Fruit fly (Drosophila melanogaster) whole organism, embryonic: ENCODE results near the gene CG42819.

Source experiments
- Adf1 ChIP-seq: fragments of 200-800 bp; sonication (Bioruptor generic); IDR thresholded peaks from 2 replicates; pipeline ENCODE4 v1.3.6; 2022; ENCODE audit warnings: missing biosample characterization, missing genetic modification characterization
- Aef1 ChIP-seq: fragments of 200-800 bp; sonication (Bioruptor generic); IDR thresholded peaks from 3 replicates; pipeline ENCODE4 v1.3.6; 2022; ENCODE audit warnings: missing biosample characterization, missing genetic modification characterization
- B-H2 ChIP-seq: fragments of 200-800 bp; sonication (Bioruptor generic); optimal IDR thresholded peaks from 2 replicates; lab custom pipeline; 2018; ENCODE audit warnings: missing biosample characterization, mild to moderate bottlenecking, missing genetic modification characterization
- CG10274 ChIP-seq: fragments of 200-800 bp; sonication (Bioruptor generic); optimal IDR thresholded peaks from 3 replicates; lab custom pipeline; 2017; ENCODE audit warnings: missing biosample characterization, mild to moderate bottlenecking, missing genetic modification characterization
- CG11247 ChIP-seq: fragments of 200-800 bp; sonication (Bioruptor generic); IDR thresholded peaks from 2 replicates; pipeline ENCODE4 v1.3.6; 2022; ENCODE audit warnings: missing biosample characterization, missing genetic modification characterization
- CG11696 ChIP-seq: fragments of 200-800 bp; sonication (Bioruptor generic); IDR thresholded peaks from 2 replicates; pipeline ENCODE4 v1.3.6; 2022; ENCODE audit warnings: missing biosample characterization, missing genetic modification characterization
- CG12104 ChIP-seq: fragments of 200-800 bp; sonication (Bioruptor generic); optimal IDR thresholded peaks from 3 replicates; lab custom pipeline; 2016; ENCODE audit warnings: missing biosample characterization, missing genetic modification characterization
- CG12942 ChIP-seq: fragments of 200-800 bp; sonication (Bioruptor generic); optimal IDR thresholded peaks from 3 replicates; lab custom pipeline; 2016; ENCODE audit warnings: missing biosample characterization, missing genetic modification characterization
- CG14014 ChIP-seq: fragments of 200-800 bp; sonication (Bioruptor generic); IDR thresholded peaks from 2 replicates; pipeline ENCODE4 v1.3.6; 2022; ENCODE audit warnings: missing biosample characterization, missing genetic modification characterization
- CG17328 ChIP-seq: fragments of 200-800 bp; sonication (Bioruptor generic); IDR thresholded peaks from 2 replicates; pipeline ENCODE4 v1.3.6; 2022; ENCODE audit warnings: missing biosample characterization, missing genetic modification characterization
- CG2889 ChIP-seq: fragments of 200-800 bp; sonication (Bioruptor generic); IDR thresholded peaks from 3 replicates; pipeline ENCODE4 v1.3.6; 2022; ENCODE audit warnings: missing biosample characterization, missing genetic modification characterization
- CG30403 ChIP-seq: fragments of 200-800 bp; sonication (Bioruptor generic); optimal IDR thresholded peaks from 3 replicates; lab custom pipeline; 2016; ENCODE audit warnings: missing biosample characterization, missing genetic modification characterization
- CG3163 ChIP-seq: fragments of 200-800 bp; sonication (Bioruptor generic); optimal IDR thresholded peaks from 3 replicates; lab custom pipeline; 2016; ENCODE audit warnings: missing biosample characterization, missing genetic modification characterization
- CG3726 ChIP-seq: fragments of 200-800 bp; sonication (Bioruptor generic); IDR thresholded peaks from 3 replicates; pipeline ENCODE4, ENCODE4 v1.3.6; 2022; ENCODE audit warnings: missing biosample characterization, missing genetic modification characterization
- CG4820 ChIP-seq: fragments of 200-800 bp; sonication (Bioruptor generic); optimal IDR thresholded peaks from 3 replicates; lab custom pipeline; 2016; ENCODE audit warnings: missing biosample characterization, missing genetic modification characterization
- CG5953 ChIP-seq: fragments of 200-800 bp; sonication (Bioruptor generic); IDR thresholded peaks from 2 replicates; pipeline ENCODE4 v1.3.6; 2022; ENCODE audit warnings: missing biosample characterization, missing genetic modification characterization
- CG6175 ChIP-seq: fragments of 200-800 bp; sonication (Bioruptor generic); IDR thresholded peaks from 3 replicates; pipeline ENCODE4 v1.3.6; 2022; ENCODE audit warnings: missing biosample characterization, missing genetic modification characterization
- CG7372 ChIP-seq: fragments of 200-800 bp; sonication (Bioruptor generic); IDR thresholded peaks from 2 replicates; pipeline ENCODE4 v1.3.6; 2022; ENCODE audit warnings: missing biosample characterization, missing genetic modification characterization
- D19A ChIP-seq: fragments of 200-800 bp; optimal IDR thresholded peaks from 3 replicates; lab custom pipeline; 2019; ENCODE audit warnings: missing biosample characterization, mild to moderate bottlenecking, missing genetic modification characterization, moderate library complexity
- Dip3 ChIP-seq: fragments of 200-800 bp; sonication (Bioruptor generic); optimal IDR thresholded peaks from 3 replicates; lab custom pipeline; 2016; ENCODE audit warnings: missing biosample characterization, missing genetic modification characterization
- Hey ChIP-seq: fragments of 200-800 bp; sonication (Bioruptor generic); optimal IDR thresholded peaks from 3 replicates; lab custom pipeline; 2018; ENCODE audit warnings: missing biosample characterization, mild to moderate bottlenecking, missing genetic modification characterization
- Hsf ChIP-seq: fragments of 200-800 bp; sonication (Bioruptor generic); optimal IDR thresholded peaks from 3 replicates; lab custom pipeline; 2016; ENCODE audit warnings: missing biosample characterization, missing genetic modification characterization
- Kr ChIP-seq: fragments of 200-800 bp; sonication (Bioruptor generic); optimal IDR thresholded peaks from 2 replicates; lab custom pipeline; 2017; ENCODE audit warnings: missing biosample characterization, mild to moderate bottlenecking, missing genetic modification characterization
- Mad ChIP-seq: fragments of 200-800 bp; sonication (Bioruptor generic); optimal IDR thresholded peaks from 2 replicates; lab custom pipeline; 2016; ENCODE audit warnings: missing biosample characterization, missing genetic modification characterization
- Oaz ChIP-seq: fragments of 200-800 bp; sonication (Bioruptor generic); IDR thresholded peaks from 2 replicates; pipeline ENCODE4 v1.3.6; 2022; ENCODE audit warnings: missing biosample characterization, missing genetic modification characterization
- Poxn ChIP-seq: fragments of 200-800 bp; sonication (Bioruptor generic); IDR thresholded peaks from 2 replicates; pipeline ENCODE4 v1.3.6; 2022; ENCODE audit warnings: missing biosample characterization, missing genetic modification characterization
- Xrp1 ChIP-seq: fragments of 200-800 bp; sonication (Bioruptor generic); IDR thresholded peaks from 2 replicates; pipeline ENCODE4 v1.3.6; 2022; ENCODE audit warnings: missing biosample characterization, missing genetic modification characterization
- bigmax ChIP-seq: fragments of 200-800 bp; sonication (Bioruptor generic); optimal IDR thresholded peaks from 2 replicates; lab custom pipeline; 2018; ENCODE audit warnings: missing biosample characterization, mild to moderate bottlenecking, missing genetic modification characterization
- cas ChIP-seq: fragments of 200-800 bp; sonication (Bioruptor generic); IDR thresholded peaks from 2 replicates; pipeline ENCODE4 v1.3.6; 2022; ENCODE audit warnings: missing biosample characterization, missing genetic modification characterization
- cg ChIP-seq: fragments of 200-800 bp; sonication (Bioruptor generic); optimal IDR thresholded peaks from 3 replicates; lab custom pipeline; 2019; ENCODE audit warnings: missing biosample characterization, mild to moderate bottlenecking, missing genetic modification characterization, moderate library complexity
- chif ChIP-seq, 2 experiments: fragments of 200-800 bp; sonication (Bioruptor generic); optimal IDR thresholded peaks; 3 replicates each; lab custom pipeline; 2016; ENCODE audit warnings: missing biosample characterization in 2 of 2, missing genetic modification characterization in 2 of 2
- crc ChIP-seq: fragments of 200-800 bp; sonication (Bioruptor generic); optimal IDR thresholded peaks from 2 replicates; lab custom pipeline; 2016; ENCODE audit warnings: missing biosample characterization, missing genetic modification characterization
- eyg ChIP-seq: fragments of 200-800 bp; sonication (Bioruptor generic); optimal IDR thresholded peaks from 3 replicates; lab custom pipeline; 2016; ENCODE audit warnings: missing biosample characterization, missing genetic modification characterization
- fd3F ChIP-seq: fragments of 200-800 bp; sonication (Bioruptor generic); optimal IDR thresholded peaks from 2 replicates; lab custom pipeline; 2018; ENCODE audit warnings: missing biosample characterization, mild to moderate bottlenecking, missing genetic modification characterization, moderate library complexity
- fru ChIP-seq: fragments of >200 bp; optimal IDR thresholded peaks from 2 replicates; lab custom pipeline; 2017
- gcm2 ChIP-seq: fragments of 200-800 bp; sonication (Bioruptor generic); optimal IDR thresholded peaks from 2 replicates; lab custom pipeline; 2016; ENCODE audit warnings: missing biosample characterization, missing genetic modification characterization
- ham ChIP-seq: fragments of 200-800 bp; sonication (Bioruptor generic); IDR thresholded peaks from 2 replicates; pipeline ENCODE4 v1.3.6; 2022; ENCODE audit warnings: missing biosample characterization, missing genetic modification characterization
- her ChIP-seq: fragments of 200-800 bp; sonication (Bioruptor generic); optimal IDR thresholded peaks from 2 replicates; lab custom pipeline; 2016; ENCODE audit warnings: missing biosample characterization, missing genetic modification characterization
- inv ChIP-seq: fragments of 200-800 bp; sonication (Bioruptor generic); IDR thresholded peaks from 2 replicates; pipeline ENCODE4 v1.3.6; 2022; ENCODE audit warnings: missing biosample characterization, missing genetic modification characterization; ENCODE audit not compliant: partially characterized antibody
- lmd ChIP-seq: fragments of 200-800 bp; sonication (Bioruptor generic); IDR thresholded peaks from 2 replicates; pipeline ENCODE4 v1.3.6; 2022; ENCODE audit warnings: missing biosample characterization, missing genetic modification characterization
- mam ChIP-seq: fragments of 200-800 bp; sonication (Bioruptor generic); optimal IDR thresholded peaks from 3 replicates; lab custom pipeline; 2016; ENCODE audit warnings: missing biosample characterization, missing genetic modification characterization
- nom ChIP-seq: fragments of 200-800 bp; sonication (Bioruptor generic); optimal IDR thresholded peaks from 2 replicates; lab custom pipeline; 2017; ENCODE audit warnings: missing biosample characterization, missing genetic modification characterization, mild to moderate bottlenecking, moderate library complexity, missing genetic modification reagents
- run ChIP-seq: fragments of 200-800 bp; sonication (Bioruptor generic); optimal IDR thresholded peaks from 3 replicates; lab custom pipeline; 2018; ENCODE audit warnings: missing biosample characterization, mild to moderate bottlenecking, missing genetic modification characterization
- sc ChIP-seq, 3 experiments: fragments of >200 bp in 2 of 3; fragments of 200-800 bp in 1 of 3; sonication (Bioruptor generic) in 1 of 3; optimal IDR thresholded peaks; 2 replicates in 2 of 3; 3 replicates in 1 of 3; lab custom pipeline; 2017; ENCODE audit warnings: mild to moderate bottlenecking in 1 of 3, missing biosample characterization in 1 of 3, missing genetic modification characterization in 1 of 3, missing genetic modification reagents in 1 of 3
- tin ChIP-seq: fragments of 200-800 bp; sonication (Bioruptor generic); optimal IDR thresholded peaks from 3 replicates; lab custom pipeline; 2016; ENCODE audit warnings: missing biosample characterization, missing genetic modification characterization
- toy ChIP-seq: fragments of 200-800 bp; sonication (Bioruptor generic); IDR thresholded peaks from 2 replicates; pipeline ENCODE4 v1.3.6; 2022; ENCODE audit warnings: missing biosample characterization, missing genetic modification characterization
- ttk ChIP-seq: fragments of 200-800 bp; sonication (Bioruptor generic); IDR thresholded peaks from 2 replicates; pipeline ENCODE4 v2.1.2; 2022; ENCODE audit warnings: missing biosample characterization, missing genetic modification characterization
- unc-4 ChIP-seq: fragments of 200-800 bp; sonication (Bioruptor generic); IDR thresholded peaks from 2 replicates; pipeline ENCODE4 v1.3.6; 2022; ENCODE audit warnings: missing biosample characterization, missing genetic modification characterization; ENCODE audit not compliant: partially characterized antibody
- zfh1 ChIP-seq: fragments of 200-800 bp; sonication (Bioruptor generic); IDR thresholded peaks from 3 replicates; pipeline ENCODE4 v1.3.6; 2022; ENCODE audit warnings: missing biosample characterization, missing genetic modification characterization

The CG42819 gene

dm6 chr2L:8403286-8404270 lies 14.4 kb upstream of the CG42819 start, which contains the start of gene emb (continued):
- TF ChIP-seq Poxn (GFP tag; lab: Robert Waterston, UW) (no peak), inv (GFP tag; lab: Robert Waterston, UW) (peak; percentile 90), Hey (tag; lab: Kevin White, UChicago) (no peak), D19A (tag; lab: Kevin White, UChicago) (peak; percentile 19), CG11696 (no peak), zfh1 (GFP tag; lab: Robert Waterston, UW) (peak; percentile 36; the same call in 1 of the 3 replicates), CG14014 (0 out of 2 replicates have a peak, but pooled peaks have one; percentile 19), Hsf (GFP tag; lab: Kevin White, UChicago) (peak; percentile 40), eyg (GFP tag; lab: Kevin White, UChicago) (peak; percentile 29), chif (GFP tag; optimal IDR thresholded peaks at IDR 0.05; lab: Kevin White, UChicago) (peak; percentile 47 to 52), Aef1 (no peak), CG12104 (GFP tag; lab: Kevin White, UChicago) (peak; percentile 52), sc (optimal IDR thresholded peaks at IDR 0.05; lab: Kevin White, UChicago) (no peak), sc (GFP tag; optimal IDR thresholded peaks at IDR 0.05; lab: Kevin White, UChicago) (no peak), CG4820 (peak; percentile 48), fd3F (GFP tag; lab: Kevin White, UChicago) (no peak), CG30403 (GFP tag; lab: Kevin White, UChicago) (peak; percentile 47), CG7372 (no peak), nom (GFP tag; lab: Kevin White, UChicago) (peak; percentile 91), CG17328 (GFP tag; lab: Robert Waterston, UW) (0 out of 2 replicates have a peak, but pooled peaks have one; percentile 24), fru (lab: Kevin White, UChicago) (no peak), CG3163 (peak; percentile 24), bigmax (GFP tag; lab: Kevin White, UChicago) (no peak), CG6175 (GFP tag; lab: Robert Waterston, UW) (no peak), mam (GFP tag; lab: Kevin White, UChicago) (peak; percentile 62), ham (GFP tag; lab: Robert Waterston, UW) (no peak), her (GFP tag; lab: Kevin White, UChicago) (peak; percentile 38), Mad (GFP tag; lab: Kevin White, UChicago) (peak; percentile 65), CG11247 (GFP tag; lab: Robert Waterston, UW) (peak; percentile 37; the same call in 1 of the 2 replicates), run (no peak), Kr (GFP tag; lab: Kevin White, UChicago) (no peak), CG10274 (GFP tag; lab: Kevin White, UChicago) (no peak), CG12942 (GFP tag; lab: Kevin White, UChicago) (peak; percentile 9), unc-4 (peak; percentile 87), lmd (peak; percentile 21; the same call in 1 of the 2 replicates), CG2889 (GFP tag; lab: Robert Waterston, UW) (no peak), CG5953 (GFP tag; lab: Robert Waterston, UW) (no peak), crc (no peak), CG3726 (GFP tag; lab: Robert Waterston, UW) (no peak), cas (GFP tag; lab: Robert Waterston, UW) (peak; percentile 18; the same call in 1 of the 2 replicates), Oaz (GFP tag; lab: Robert Waterston, UW) (no peak), Adf1 (GFP tag; lab: Robert Waterston, UW) (peak; percentile 42; the same call in 1 of the 2 replicates), Xrp1 (peak; percentile 37; the same call in 1 of the 2 replicates), gcm2 (GFP tag; lab: Kevin White, UChicago) (peak; percentile 26), tin (peak; percentile 34), toy (GFP tag; lab: Robert Waterston, UW) (no peak), B-H2 (GFP tag; lab: Kevin White, UChicago) (peak; percentile 64), Dip3 (GFP tag; lab: Kevin White, UChicago) (no peak), cg (peak; percentile 99), ttk (GFP tag; lab: Robert Waterston, UW) (no peak)
